Fruit fly (Drosophila melanogaster): ENCODE measurements around the gene Nrt.

DNA sequence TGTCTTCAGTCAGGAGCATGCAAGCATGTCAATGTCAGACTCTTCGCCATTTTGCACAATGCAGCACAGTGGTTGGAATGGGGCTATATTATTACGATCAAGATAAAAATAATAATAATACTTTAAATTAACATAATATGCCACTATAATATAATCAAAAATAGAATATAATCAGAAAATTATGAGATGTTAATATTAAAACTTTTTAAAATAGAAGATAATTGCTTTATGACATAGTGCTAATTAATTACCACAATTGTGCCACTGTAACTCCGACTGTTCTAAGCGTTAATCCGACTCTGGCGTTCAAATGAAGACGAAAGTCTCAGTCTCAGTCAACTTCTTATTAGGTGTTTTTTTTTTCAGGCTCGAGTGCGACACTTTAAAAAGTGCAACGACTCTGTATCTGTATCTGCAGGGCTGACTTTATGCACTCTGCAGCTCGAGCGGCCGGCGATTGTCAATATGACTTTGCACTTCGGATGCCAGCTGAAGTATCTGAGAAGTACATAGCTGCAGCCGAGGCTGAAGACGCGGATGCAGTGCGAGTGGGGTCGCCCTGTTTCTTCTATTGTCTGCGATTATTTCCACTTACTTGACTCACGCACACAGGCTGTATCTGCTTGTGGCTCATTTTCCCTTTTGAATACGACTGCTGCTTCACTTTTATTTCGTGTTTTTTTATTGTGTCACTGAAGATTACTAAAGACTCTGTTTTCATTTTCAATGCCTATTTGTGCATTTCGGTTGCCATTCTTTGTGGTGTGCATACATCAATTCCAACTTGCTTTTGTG, 3.5 kb upstream of the Nrt start:
- TF ChIP-seq CG3065 (GFP tag; optimal IDR thresholded peaks at IDR 0.05) (no peak), CG10274 (GFP tag; optimal IDR thresholded peaks at IDR 0.05) (no peak), CG12236 (GFP tag; optimal IDR thresholded peaks at IDR 0.05) (no peak), sr (GFP tag; IDR thresholded peaks at IDR 0.05) (no peak), CG15514 (GFP tag; optimal IDR thresholded peaks at IDR 0.05) (no peak)

Data from whole organism, embryonic.